Fruit fly (Drosophila melanogaster): Measurements from ENCODE around the gene Jwa.

The Jwa gene

dm6 chr2L:18689376-18689775 lies 16.1 kb downstream of the Jwa start, which contains the start of gene CG10336 (continued):
- TF ChIP-seq YL-1 (GFP tag; optimal IDR thresholded peaks at IDR 0.05) = peak; percentile 60
- TF ChIP-seq trh (GFP tag; optimal IDR thresholded peaks at IDR 0.05) = no peak
- peak; percentile 16 for TF ChIP-seq BEAF-32 (GFP tag; optimal IDR thresholded peaks at IDR 0.05)
- 0 out of 2 replicates have a peak, but pooled peaks have one; percentile 12 for TF ChIP-seq CG32532 (GFP tag; IDR thresholded peaks at IDR 0.05)
- TF ChIP-seq Dp (GFP tag; optimal IDR thresholded peaks at IDR 0.05) = peak; percentile 89
- no peak for TF ChIP-seq ssp (GFP tag; IDR thresholded peaks at IDR 0.05)
- TF ChIP-seq CG6254 (GFP tag; optimal IDR thresholded peaks at IDR 0.05) = no peak
- TF ChIP-seq CG17359 (tag; optimal IDR thresholded peaks at IDR 0.05) = no peak
- TF ChIP-seq CG15514 (GFP tag; optimal IDR thresholded peaks at IDR 0.05) = peak; percentile 55
- TF ChIP-seq Dll (GFP tag; IDR thresholded peaks at IDR 0.05; ENCODE audit: partially characterized antibody) = peak; percentile 75
- peak; percentile 98 for TF ChIP-seq trem (tag; optimal IDR thresholded peaks at IDR 0.05)
- TF ChIP-seq CG2129 (GFP tag; IDR thresholded peaks at IDR 0.05; ENCODE audit: partially characterized antibody) = peak; percentile 42
- TF ChIP-seq tap (tag; optimal IDR thresholded peaks at IDR 0.05) = no peak
- peak; percentile 60 for TF ChIP-seq CG13287 (GFP tag; IDR thresholded peaks at IDR 0.05; ENCODE audit: partially characterized antibody)
- peak; percentile 36; the same call in 1 of the 2 replicates for TF ChIP-seq CG9932 (GFP tag; IDR thresholded peaks at IDR 0.05)
- TF ChIP-seq sqz (GFP tag; optimal IDR thresholded peaks at IDR 0.05) = peak; percentile 33
- TF ChIP-seq CG2116 (GFP tag; optimal IDR thresholded peaks at IDR 0.05) = peak; percentile 60
- peak; percentile 34; the same call in 1 of the 2 replicates for TF ChIP-seq Dref (GFP tag; IDR thresholded peaks at IDR 0.05)
- no peak for TF ChIP-seq gce (GFP tag; IDR thresholded peaks at IDR 0.05)
- no peak for TF ChIP-seq ranshi (GFP tag; IDR thresholded peaks at IDR 0.05)
- no peak for TF ChIP-seq pnt (GFP tag; optimal IDR thresholded peaks at IDR 0.05)
- TF ChIP-seq Trl (optimal IDR thresholded peaks at IDR 0.05) = no peak
- TF ChIP-seq Trl (GFP tag; optimal IDR thresholded peaks at IDR 0.05) = peak; percentile 2
- TF ChIP-seq bbx (GFP tag; IDR thresholded peaks at IDR 0.05; ENCODE audit: partially characterized antibody) = peak; percentile 42; the same call in 1 of the 2 replicates
- peak; percentile 34 for TF ChIP-seq sug (tag; optimal IDR thresholded peaks at IDR 0.05)
- TF ChIP-seq tin (GFP tag; optimal IDR thresholded peaks at IDR 0.05) = no peak
- peak; percentile 49 for TF ChIP-seq Sin3A (optimal IDR thresholded peaks at IDR 0.05)
- TF ChIP-seq Doc3 (GFP tag; IDR thresholded peaks at IDR 0.05; ENCODE audit: partially characterized antibody) = peak; percentile 54
- TF ChIP-seq nau (GFP tag; optimal IDR thresholded peaks at IDR 0.05) = no peak
- no peak for TF ChIP-seq CG1602 (GFP tag; optimal IDR thresholded peaks at IDR 0.05)
- TF ChIP-seq E2f2 (GFP tag; IDR thresholded peaks at IDR 0.05) = peak; percentile 91

dm6 chr2L:18688646-18689296 lies 16.7 kb downstream of the Jwa start, which contains the start of gene msl-1:
msl-1 (minus strand) TSS chr2L:18688800.
- TF ChIP-seq CG10209 (GFP tag; optimal IDR thresholded peaks at IDR 0.05) (no peak), CG3847 (GFP tag; IDR thresholded peaks at IDR 0.05) (peak; percentile 73), CG6791 (GFP tag; IDR thresholded peaks at IDR 0.05; ENCODE audit: partially characterized antibody) (peak; percentile 98), Rfx (GFP tag; IDR thresholded peaks at IDR 0.05) (peak; percentile 82), ranshi (GFP tag; IDR thresholded peaks at IDR 0.05) (no peak), CG10147 (GFP tag; optimal IDR thresholded peaks at IDR 0.05) (no peak), Ets65A (GFP tag) (peak; percentile 95), Gsc (GFP tag; IDR thresholded peaks at IDR 0.05) (no peak), HmgD (GFP tag; optimal IDR thresholded peaks at IDR 0.05) (peak; percentile 79), Jarid2 (GFP tag; optimal IDR thresholded peaks at IDR 0.05) (no peak), tgo (GFP tag; IDR thresholded peaks at IDR 0.05) (no peak), chinmo (GFP tag; IDR thresholded peaks at IDR 0.05; ENCODE audit: partially characterized antibody) (peak; percentile 95; the same call in 2 of the 4 replicates), emc (GFP tag; optimal IDR thresholded peaks at IDR 0.05) (no peak), pnt (GFP tag; optimal IDR thresholded peaks at IDR 0.05) (peak; percentile 4), NfI (GFP tag; optimal IDR thresholded peaks at IDR 0.05) (peak; percentile 40), CG34224 (GFP tag; IDR thresholded peaks at IDR 0.05; ENCODE audit: partially characterized antibody) (peak; percentile 90), CG9437 (GFP tag; optimal IDR thresholded peaks at IDR 0.05) (no peak), mam (GFP tag; optimal IDR thresholded peaks at IDR 0.05) (peak; percentile 65), CG16815 (GFP tag; optimal IDR thresholded peaks at IDR 0.05) (no peak), HLH54F (GFP tag; optimal IDR thresholded peaks at IDR 0.05) (peak; percentile 42), chn (GFP tag; optimal IDR thresholded peaks at IDR 0.05) (peak; percentile 8), CG14014 (GFP tag; IDR thresholded peaks at IDR 0.05) (no peak)

Data from whole organism, embryonic.